Worm (Caenorhabditis elegans) whole organism, early embryonic: ENCODE data around the gene scl-12.

Experiments used
- ama-1 ChIP-seq: fragments of 150-350 bp; optimal IDR thresholded peaks from 2 replicates; lab custom pipeline; 2014
- ceh-13 ChIP-seq: fragments of 200-800 bp; sonication (Bioruptor generic); optimal IDR thresholded peaks from 2 replicates; lab custom pipeline; 2018; ENCODE audit warnings: mild to moderate bottlenecking, missing genetic modification characterization, missing compliant biosample characterization
- flt-1 ChIP-seq: fragments of 200-800 bp; sonication (Bioruptor generic); IDR thresholded peaks from 2 replicates; pipeline ENCODE4 v1.3.6; 2022; ENCODE audit warnings: missing genetic modification characterization, missing compliant biosample characterization
- tbx-37 ChIP-seq: fragments of 200-800 bp; sonication (Bioruptor generic); conservative IDR thresholded peaks from 2 replicates; pipeline ENCODE4 v1.3.6; 2022; ENCODE audit warnings: missing genetic modification reagents, missing genetic modification characterization, missing compliant biosample characterization

- TF ChIP-seq ama-1 (lab: Kevin White, UChicago) (no peak), flt-1 (GFP tag; lab: Robert Waterston, UW) (no peak), ceh-13 (no peak), tbx-37 (GFP tag; lab: Robert Waterston, UW) (no peak)
Measured at ce11 chrV:3847268-3847667, 34.9 kb downstream of the scl-12 start, which contains the start of gene nhr-185.
